Fruit fly (Drosophila melanogaster) whole organism, wandering third instar larva: Measurements from ENCODE around the gene CG9514.

Experiments
- Abd-B ChIP-seq: fragments of >200 bp; optimal IDR thresholded peaks from 2 replicates; lab custom pipeline; 2017; ENCODE audit warnings: missing biosample characterization, missing genetic modification characterization
- CG32264 ChIP-seq: fragments of 200-800 bp; sonication (Bioruptor generic); optimal IDR thresholded peaks from 2 replicates; lab custom pipeline; 2016; ENCODE audit warnings: missing biosample characterization, missing genetic modification characterization
- CG9705 ChIP-seq: fragments of 200-800 bp; sonication (Bioruptor generic); optimal IDR thresholded peaks from 2 replicates; lab custom pipeline; 2018; ENCODE audit warnings: missing biosample characterization, mild to moderate bottlenecking, missing genetic modification characterization
- CrebA ChIP-seq: fragments of 200-800 bp; sonication (Bioruptor generic); optimal IDR thresholded peaks from 2 replicates; lab custom pipeline; 2016; ENCODE audit warnings: missing biosample characterization, mild to moderate bottlenecking, missing genetic modification characterization, borderline replicate concordance
- Dif ChIP-seq: fragments of 200-275, 200-300 bp; sonication (Bioruptor generic); optimal IDR thresholded peaks from 2 replicates; lab custom pipeline; 2018; ENCODE audit warnings: missing biosample characterization, missing genetic modification characterization; ENCODE audit not compliant: partially characterized antibody
- GATAd ChIP-seq: sonication (Bioruptor generic); optimal IDR thresholded peaks from 2 replicates; lab custom pipeline; 2016; ENCODE audit warnings: missing biosample characterization, missing genetic modification characterization
- Hnf4 ChIP-seq: fragments of 200-800 bp; sonication (Bioruptor generic); optimal IDR thresholded peaks from 2 replicates; lab custom pipeline; 2016; ENCODE audit warnings: missing biosample characterization, mild to moderate bottlenecking, missing genetic modification characterization
- Hr78 ChIP-seq: fragments of >200 bp; optimal IDR thresholded peaks from 2 replicates; lab custom pipeline; 2017; ENCODE audit warnings: missing biosample characterization, missing genetic modification characterization
- Hr83 ChIP-seq: fragments of 200-300 bp; sonication (Bioruptor generic); optimal IDR thresholded peaks from 2 replicates; lab custom pipeline; 2016; ENCODE audit warnings: missing biosample characterization, mild to moderate bottlenecking, missing genetic modification characterization, moderate library complexity; ENCODE audit not compliant: poor library complexity, severe bottlenecking
- Mio ChIP-seq: sonication (Bioruptor generic); optimal IDR thresholded peaks from 2 replicates; lab custom pipeline; 2016; ENCODE audit warnings: missing biosample characterization, missing genetic modification characterization
- Myc ChIP-seq: fragments of >200 bp; optimal IDR thresholded peaks from 2 replicates; lab custom pipeline; 2017
- N ChIP-seq: fragments of >200 bp; optimal IDR thresholded peaks from 2 replicates; lab custom pipeline; 2018; ENCODE audit warnings: missing biosample characterization, missing external identifiers, missing genetic modification characterization
- OdsH ChIP-seq: fragments of 200-800 bp; sonication (Bioruptor generic); optimal IDR thresholded peaks from 2 replicates; lab custom pipeline; 2016; ENCODE audit warnings: missing biosample characterization, mild to moderate bottlenecking, missing genetic modification characterization
- Rel ChIP-seq, 2 experiments: fragments of 200-800 bp; sonication (Bioruptor generic) in 1 of 2; optimal IDR thresholded peaks; 2 replicates in 1 of 2; 3 replicates in 1 of 2; lab custom pipeline; 2016 to 2019; ENCODE audit warnings: mild to moderate bottlenecking in 2 of 2, missing biosample characterization in 2 of 2, missing genetic modification characterization in 2 of 2, moderate library complexity in 1 of 2
- Sp1 ChIP-seq: fragments of 200-800 bp; sonication (Bioruptor generic); optimal IDR thresholded peaks from 3 replicates; lab custom pipeline; 2019; ENCODE audit warnings: missing biosample characterization, mild to moderate bottlenecking, missing genetic modification characterization, moderate library complexity
- br ChIP-seq: fragments of 200-800 bp; sonication (Bioruptor generic); optimal IDR thresholded peaks from 2 replicates; lab custom pipeline; 2016; ENCODE audit warnings: missing biosample characterization, missing genetic modification characterization
- brk ChIP-seq: fragments of 200-800 bp; sonication (Bioruptor generic); optimal IDR thresholded peaks from 2 replicates; lab custom pipeline; 2016; ENCODE audit warnings: missing biosample characterization, mild to moderate bottlenecking, missing genetic modification characterization
- dl ChIP-seq, 2 experiments: fragments of 175-275, 200-275 bp in 1 of 2; fragments of 200-275 bp in 1 of 2; sonication (Bioruptor generic); optimal IDR thresholded peaks; lab custom pipeline; 2018; ENCODE audit warnings: mild to moderate bottlenecking in 2 of 2, missing biosample characterization in 2 of 2, missing genetic modification characterization in 2 of 2, moderate library complexity in 2 of 2; ENCODE audit not compliant: partially characterized antibody in 2 of 2, insufficient read depth in 1 of 2
- dmrt93B ChIP-seq: fragments of 200-800 bp; sonication (Bioruptor generic); optimal IDR thresholded peaks from 2 replicates; lab custom pipeline; 2018; ENCODE audit warnings: missing biosample characterization, mild to moderate bottlenecking, missing genetic modification characterization
- dsf ChIP-seq: sonication (Bioruptor generic); optimal IDR thresholded peaks from 2 replicates; lab custom pipeline; 2016; ENCODE audit warnings: missing biosample characterization, missing genetic modification characterization, borderline replicate concordance
- ey ChIP-seq: fragments of 200-800 bp; sonication (Bioruptor generic); optimal IDR thresholded peaks from 2 replicates; lab custom pipeline; 2016; ENCODE audit warnings: missing biosample characterization, missing genetic modification characterization
- foxo ChIP-seq, 2 experiments: fragments of 200-800 bp; sonication (Bioruptor generic); optimal IDR thresholded peaks; 2 replicates in 1 of 2; 3 replicates in 1 of 2; lab custom pipeline; 2016 to 2017; ENCODE audit warnings: missing biosample characterization in 2 of 2, missing genetic modification characterization in 2 of 2
- fru ChIP-seq: fragments of 200-800 bp; sonication (Bioruptor generic); optimal IDR thresholded peaks from 3 replicates; lab custom pipeline; 2016; ENCODE audit warnings: missing biosample characterization, mild to moderate bottlenecking, missing genetic modification characterization
- h ChIP-seq: fragments of 200-800 bp; sonication (Bioruptor generic); optimal IDR thresholded peaks from 3 replicates; lab custom pipeline; 2016; ENCODE audit warnings: missing biosample characterization, mild to moderate bottlenecking, missing genetic modification characterization
- jim ChIP-seq: fragments of 175-275, 200-325 bp; sonication (Bioruptor generic); optimal IDR thresholded peaks from 2 replicates; lab custom pipeline; 2016; ENCODE audit warnings: missing biosample characterization, mild to moderate bottlenecking, missing genetic modification characterization
- lola ChIP-seq: fragments of >200 bp; optimal IDR thresholded peaks from 2 replicates; lab custom pipeline; 2017; ENCODE audit warnings: missing biosample characterization, missing genetic modification characterization
- psq ChIP-seq: fragments of 200-800 bp; sonication (Bioruptor generic); optimal IDR thresholded peaks from 3 replicates; lab custom pipeline; 2017; ENCODE audit warnings: missing biosample characterization, mild to moderate bottlenecking, missing genetic modification characterization, moderate library complexity
- rgr ChIP-seq: fragments of 200-800 bp; sonication (Bioruptor generic); optimal IDR thresholded peaks from 3 replicates; lab custom pipeline; 2016; ENCODE audit warnings: missing biosample characterization, mild to moderate bottlenecking, missing genetic modification characterization
- sage ChIP-seq: fragments of 200-800 bp; sonication (Bioruptor generic); optimal IDR thresholded peaks from 2 replicates; lab custom pipeline; 2016; ENCODE audit warnings: missing biosample characterization, mild to moderate bottlenecking, missing genetic modification characterization
- sv ChIP-seq: fragments of 200-800 bp; sonication (Bioruptor generic); optimal IDR thresholded peaks from 3 replicates; lab custom pipeline; 2016; ENCODE audit warnings: missing biosample characterization, missing genetic modification characterization
- tai ChIP-seq: sonication (Bioruptor generic); optimal IDR thresholded peaks from 2 replicates; lab custom pipeline; 2016; ENCODE audit warnings: missing biosample characterization, missing genetic modification characterization

CG9514 gene

DNA sequence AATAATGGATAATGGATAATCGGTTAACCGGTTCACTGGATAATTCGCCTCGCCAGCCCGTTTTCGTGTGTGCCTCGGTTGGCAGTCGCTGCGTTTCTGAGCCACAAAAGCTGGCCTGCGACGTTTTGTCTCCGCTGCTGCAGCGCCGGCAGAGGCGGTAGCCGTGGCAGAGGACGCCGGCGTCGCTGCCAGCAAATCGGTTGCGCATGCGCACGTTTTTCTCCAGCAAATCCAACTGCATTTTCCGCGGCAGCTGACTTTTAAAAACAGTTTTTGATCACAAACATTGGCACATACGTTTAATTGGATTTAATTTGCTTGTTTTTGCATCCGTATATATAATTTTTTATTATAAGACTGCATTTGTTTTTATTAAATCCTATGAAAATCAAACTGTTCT lies at the start of gene CG9514:
Gene CG9514 (minus strand): TSS at position 101 of the 400 bp plus-strand sequence.
- TF ChIP-seq dsf (GFP tag; lab: Kevin White, UChicago) (no peak), sv (GFP tag; lab: Kevin White, UChicago) (no peak), Sp1 (GFP tag; lab: Kevin White, UChicago) (no peak), tai (GFP tag; lab: Kevin White, UChicago) (no peak), sage (GFP tag; lab: Kevin White, UChicago) (no peak), foxo (GFP tag; optimal IDR thresholded peaks at IDR 0.05; lab: Kevin White, UChicago) (no peak), Hr83 (GFP tag; lab: Kevin White, UChicago) (no peak), dl (GFP tag; optimal IDR thresholded peaks at IDR 0.05; lab: Kevin White, UChicago; ENCODE audit: insufficient read depth in 1 of 2, partially characterized antibody in 2 of 2) (no peak), CG9705 (GFP tag; lab: Kevin White, UChicago) (no peak), brk (GFP tag; lab: Kevin White, UChicago) (no peak), Myc (lab: Kevin White, UChicago) (no peak), dmrt93B (GFP tag; lab: Kevin White, UChicago) (no peak), psq (no peak), Abd-B (GFP tag; lab: Kevin White, UChicago) (no peak), lola (GFP tag; lab: Kevin White, UChicago) (no peak), rgr (GFP tag; lab: Kevin White, UChicago) (no peak)

DNA sequence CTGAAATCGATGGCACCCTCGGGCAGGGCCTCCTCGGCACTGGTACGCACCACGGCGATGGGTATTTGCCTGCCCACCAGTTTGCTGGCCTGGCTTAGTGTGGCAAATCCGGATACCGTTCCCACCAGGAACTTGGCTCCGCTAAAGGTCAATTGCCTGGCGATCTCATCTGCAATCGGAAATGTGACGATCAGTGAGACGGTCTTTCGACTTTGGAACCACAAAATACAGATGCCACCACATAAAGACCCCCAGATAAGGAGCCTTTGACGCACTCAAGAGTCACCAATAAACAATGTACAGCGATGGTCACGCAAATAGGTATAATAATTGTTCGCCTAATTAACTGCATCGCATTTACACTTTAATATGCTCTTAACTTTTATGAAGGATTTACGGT lies 39.6 kb upstream of the CG9514 start:
- peak; percentile 32 for TF ChIP-seq Sp1 (GFP tag; lab: Kevin White, UChicago)
- no peak for TF ChIP-seq Rel (GFP tag; optimal IDR thresholded peaks at IDR 0.05; lab: Kevin White, UChicago)
- peak; percentile 10 for TF ChIP-seq Rel (tag; optimal IDR thresholded peaks at IDR 0.05; lab: Kevin White, UChicago)
- no peak for TF ChIP-seq Hr78
- no peak for TF ChIP-seq psq
- TF ChIP-seq Hnf4 (GFP tag; lab: Kevin White, UChicago) = peak; percentile 45
- peak; percentile 3 for TF ChIP-seq fru (GFP tag; lab: Kevin White, UChicago)
- peak; percentile 40 for TF ChIP-seq CrebA (GFP tag; lab: Kevin White, UChicago)
- peak; percentile 13 for TF ChIP-seq rgr (GFP tag; lab: Kevin White, UChicago)

DNA sequence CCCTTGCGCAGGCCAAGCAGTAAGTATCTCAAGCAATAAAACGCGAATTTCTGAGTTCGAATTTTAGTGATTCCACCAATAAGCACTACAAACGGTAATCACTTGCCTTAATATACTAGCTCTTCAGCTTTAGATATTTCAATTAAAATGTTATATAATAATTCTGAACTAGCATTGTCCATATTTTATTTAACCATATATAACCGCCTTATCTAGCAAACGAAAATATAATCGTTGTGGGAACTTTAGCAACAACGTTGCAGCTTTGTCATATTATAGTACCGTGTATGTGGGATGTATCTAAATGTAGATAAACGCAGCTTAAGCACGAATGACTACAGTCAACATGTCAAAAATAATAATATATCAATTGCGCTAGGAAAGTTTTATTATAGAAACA lies 34.6 kb upstream of the CG9514 start:
- TF ChIP-seq CG9705 (GFP tag; lab: Kevin White, UChicago) (no peak), GATAd (no peak), N (no peak), Dif (GFP tag; lab: Kevin White, UChicago) (no peak), fru (GFP tag; lab: Kevin White, UChicago) (no peak), Mio (GFP tag; lab: Kevin White, UChicago) (no peak), CG32264 (GFP tag; lab: Kevin White, UChicago) (no peak), h (GFP tag; lab: Kevin White, UChicago) (no peak), rgr (GFP tag; lab: Kevin White, UChicago) (no peak), foxo (GFP tag; optimal IDR thresholded peaks at IDR 0.05; lab: Kevin White, UChicago) (no peak), sv (GFP tag; lab: Kevin White, UChicago) (no peak), br (no peak), Rel (GFP tag; optimal IDR thresholded peaks at IDR 0.05; lab: Kevin White, UChicago) (no peak), Rel (tag; optimal IDR thresholded peaks at IDR 0.05; lab: Kevin White, UChicago) (no peak)

DNA sequence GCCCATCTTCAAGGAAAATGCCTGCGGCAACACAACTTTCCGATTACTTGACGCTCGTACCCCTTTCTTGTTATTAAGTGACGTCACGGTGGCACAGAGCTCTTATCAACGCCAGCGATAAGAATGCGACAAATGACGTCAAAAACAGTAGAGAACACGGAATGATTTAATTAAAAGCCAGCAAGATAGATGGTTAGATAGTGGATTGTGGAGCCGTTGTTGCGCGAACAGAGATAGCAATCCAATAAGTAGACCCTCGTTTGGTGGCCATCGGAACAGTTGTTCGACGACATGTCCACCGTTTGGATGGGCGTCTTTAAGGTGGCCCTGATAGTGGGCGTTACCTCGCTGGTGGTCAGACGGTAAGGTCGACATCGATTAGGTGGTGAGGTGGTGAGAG lies 33.1 kb upstream of the CG9514 start:
- TF ChIP-seq brk (GFP tag; lab: Kevin White, UChicago) (no peak), Abd-B (GFP tag; lab: Kevin White, UChicago) (no peak), rgr (GFP tag; lab: Kevin White, UChicago) (no peak), jim (no peak), OdsH (no peak), CrebA (GFP tag; lab: Kevin White, UChicago) (no peak), dsf (GFP tag; lab: Kevin White, UChicago) (no peak), Sp1 (GFP tag; lab: Kevin White, UChicago) (no peak), GATAd (no peak), sv (GFP tag; lab: Kevin White, UChicago) (no peak), Mio (GFP tag; lab: Kevin White, UChicago) (no peak), Hr83 (GFP tag; lab: Kevin White, UChicago) (no peak), Hnf4 (GFP tag; lab: Kevin White, UChicago) (no peak), Rel (GFP tag; optimal IDR thresholded peaks at IDR 0.05; lab: Kevin White, UChicago) (no peak), Rel (tag; optimal IDR thresholded peaks at IDR 0.05; lab: Kevin White, UChicago) (no peak), lola (GFP tag; lab: Kevin White, UChicago) (no peak), fru (GFP tag; lab: Kevin White, UChicago) (no peak), dmrt93B (GFP tag; lab: Kevin White, UChicago) (no peak), ey (GFP tag; lab: Kevin White, UChicago) (no peak)
